Worm (Caenorhabditis elegans): ENCODE measurements around the gene cpg-7.

- TF ChIP-seq F33H1.4 (GFP tag; IDR thresholded peaks at IDR 0.05), result no peak
- no peak for TF ChIP-seq pha-4 (tag; optimal IDR thresholded peaks at IDR 0.05)
- TF ChIP-seq let-607 (tag; optimal IDR thresholded peaks at IDR 0.05), result no peak
- TF ChIP-seq hmg-1.2 (GFP tag; IDR thresholded peaks at IDR 0.05), result no peak
- TF ChIP-seq lag-1 (GFP tag; IDR thresholded peaks at IDR 0.05), result no peak
These were observed 20.2 kb upstream of the cpg-7 start for ce11 chrII:14129191-14129590.

Data from whole organism, young adult.